Worm (Caenorhabditis elegans) whole organism, mixed stage, embryonic: Measurements from ENCODE around the gene gst-26.

Experiments
- ceh-83 ChIP-seq: fragments of 200-800 bp; sonication (Bioruptor generic); optimal IDR thresholded peaks from 2 replicates; lab custom pipeline; 2018; ENCODE audit warnings: mild to moderate bottlenecking, missing genetic modification characterization, missing compliant biosample characterization
- elt-3 ChIP-seq: fragments of 150-350 bp; optimal IDR thresholded peaks from 2 replicates; lab custom pipeline; 2014; ENCODE audit warnings: missing biosample characterization, missing genetic modification characterization
- lin-13 ChIP-seq: fragments of 150-350 bp; optimal IDR thresholded peaks from 2 replicates; lab custom pipeline; 2014; ENCODE audit warnings: missing biosample characterization, missing genetic modification characterization
- lin-32 ChIP-seq: fragments of 200-800 bp; sonication (Bioruptor generic); optimal IDR thresholded peaks from 2 replicates; lab custom pipeline; 2018; ENCODE audit warnings: mild to moderate bottlenecking, missing genetic modification characterization, missing compliant biosample characterization
- mep-1 ChIP-seq: fragments of 150-350 bp; optimal IDR thresholded peaks from 2 replicates; lab custom pipeline; 2017; ENCODE audit warnings: missing biosample characterization, missing genetic modification reagents, missing genetic modification characterization, inconsistent platforms
- nhr-2 ChIP-seq: fragments of 150-350 bp; optimal IDR thresholded peaks from 2 replicates; lab custom pipeline; 2014; ENCODE audit warnings: missing biosample characterization, missing genetic modification characterization
- nhr-76 ChIP-seq: sonication (generic microtip); optimal IDR thresholded peaks from 2 replicates; lab custom pipeline; 2017; ENCODE audit warnings: missing biosample characterization, missing genetic modification characterization
- pha-4 ChIP-seq: fragments of 150-350 bp; optimal IDR thresholded peaks from 2 replicates; lab custom pipeline; 2018; ENCODE audit warnings: missing biosample characterization, missing genetic modification reagents, missing genetic modification characterization
- sptf-1 ChIP-seq: sonication (generic microtip); optimal IDR thresholded peaks from 2 replicates; lab custom pipeline; 2017; ENCODE audit warnings: mild to moderate bottlenecking, missing genetic modification characterization, moderate library complexity, missing compliant biosample characterization
- unc-62 ChIP-seq: fragments of 150-350 bp; optimal IDR thresholded peaks from 2 replicates; lab custom pipeline; 2014; ENCODE audit warnings: missing biosample characterization, missing genetic modification reagents, missing genetic modification characterization
- ztf-11 ChIP-seq: fragments of 150-350 bp; optimal IDR thresholded peaks from 2 replicates; lab custom pipeline; 2014; ENCODE audit warnings: missing biosample characterization, missing genetic modification characterization

DNA sequence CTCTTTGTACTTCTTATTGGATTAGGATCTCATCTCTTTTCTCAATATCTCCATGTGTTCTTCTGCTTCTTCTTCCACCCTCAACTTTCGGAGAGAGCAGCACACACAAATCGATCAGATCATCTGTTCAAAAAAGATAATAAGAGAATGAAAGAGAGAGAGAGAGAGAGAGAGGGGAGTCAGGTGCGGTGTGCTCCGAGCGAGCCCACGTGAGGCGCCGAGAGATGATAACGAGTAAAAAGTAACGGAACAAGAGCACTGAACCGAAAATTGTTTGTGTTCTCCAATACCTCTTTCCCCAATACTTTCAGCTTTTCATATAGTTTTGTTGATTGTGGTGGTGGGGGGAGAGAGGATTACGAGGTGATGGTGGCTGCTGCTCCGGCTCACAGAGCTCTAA is 29.6 kb upstream of the gst-26 start:
- TF ChIP-seq nhr-76 (tag; lab: Kevin White, UChicago) (no peak), sptf-1 (tag; lab: Kevin White, UChicago) (no peak), ztf-11 (tag; lab: Kevin White, UChicago) (no peak), lin-13 (tag; lab: Kevin White, UChicago) (no peak), lin-32 (no peak), nhr-2 (tag; lab: Kevin White, UChicago) (no peak), pha-4 (tag; lab: Kevin White, UChicago) (no peak), elt-3 (tag; lab: Kevin White, UChicago) (no peak), ceh-83 (no peak), unc-62 (GFP tag; lab: Kevin White, UChicago) (no peak), mep-1 (tag; lab: Kevin White, UChicago) (no peak)
